Worm (Caenorhabditis elegans): Measurements from ENCODE around the gene lcmt-1.

The lcmt-1 gene

DNA sequence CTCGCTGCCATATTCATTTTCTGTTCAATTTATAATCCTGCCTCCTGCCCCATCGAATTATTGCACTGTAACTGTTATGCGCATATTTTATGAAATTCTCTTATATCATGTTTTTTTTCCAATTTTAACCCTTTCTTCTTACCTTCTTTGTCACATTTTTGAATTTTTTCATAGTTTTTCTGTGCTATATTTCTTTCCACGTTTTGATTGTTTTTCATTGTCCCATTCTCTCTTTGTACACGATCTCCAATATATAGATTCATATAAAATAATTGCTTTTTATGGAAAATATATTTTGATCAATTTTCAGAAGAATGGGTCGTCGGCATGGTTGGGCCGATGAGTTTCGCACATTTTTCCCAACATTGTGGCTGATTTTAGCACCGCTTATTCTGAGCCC lies 6.6 kb downstream of the lcmt-1 start, which contains the start of gene B0285.6:
Gene B0285.6, plus strand, starts transcription at position 301 of the 400 bp plus-strand sequence.
- no peak for TF ChIP-seq T22C8.4 (GFP tag; IDR thresholded peaks at IDR 0.05)
- no peak for TF ChIP-seq tab-1 (GFP tag; IDR thresholded peaks at IDR 0.05)
- no peak for TF ChIP-seq cog-1 (tag; optimal IDR thresholded peaks at IDR 0.05)
- TF ChIP-seq klf-2 (GFP tag; conservative IDR thresholded peaks at IDR 0.05), result no peak
- no peak for TF ChIP-seq ztf-29 (GFP tag; IDR thresholded peaks at IDR 0.05)
- no peak for TF ChIP-seq ref-1 (GFP tag; conservative IDR thresholded peaks at IDR 0.05)

DNA sequence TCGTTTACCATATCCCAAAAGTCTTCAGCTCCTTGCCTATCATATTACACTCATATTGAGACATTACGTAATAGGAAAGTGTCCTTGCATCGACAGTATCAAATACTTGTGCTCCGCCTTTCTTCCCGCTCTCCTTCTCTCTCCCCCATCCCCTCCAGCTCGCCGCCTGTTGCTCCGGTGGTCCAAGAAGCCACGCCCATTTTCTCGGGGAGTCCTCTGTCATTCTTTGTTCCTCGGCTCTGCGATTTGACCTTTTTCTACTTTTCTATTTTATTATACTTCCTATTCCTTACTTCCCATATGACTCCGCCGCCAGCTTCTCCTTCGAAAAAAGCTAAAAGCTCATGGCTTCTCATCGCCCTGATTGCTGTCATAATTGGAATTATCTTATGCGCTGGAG lies 13.1 kb downstream of the lcmt-1 start, which contains the start of gene mnp-1:
Gene mnp-1, plus strand, starts transcription at position 211 of the 400 bp plus-strand sequence.
- TF ChIP-seq flt-1 (GFP tag; IDR thresholded peaks at IDR 0.05), result 0 out of 2 replicates have a peak, but pooled peaks have one; percentile 44
- no peak for TF ChIP-seq T22C8.4 (GFP tag; IDR thresholded peaks at IDR 0.05)
- TF ChIP-seq klf-2 (GFP tag; conservative IDR thresholded peaks at IDR 0.05), result no peak
- TF ChIP-seq ztf-23 (GFP tag; IDR thresholded peaks at IDR 0.05), result no peak

DNA sequence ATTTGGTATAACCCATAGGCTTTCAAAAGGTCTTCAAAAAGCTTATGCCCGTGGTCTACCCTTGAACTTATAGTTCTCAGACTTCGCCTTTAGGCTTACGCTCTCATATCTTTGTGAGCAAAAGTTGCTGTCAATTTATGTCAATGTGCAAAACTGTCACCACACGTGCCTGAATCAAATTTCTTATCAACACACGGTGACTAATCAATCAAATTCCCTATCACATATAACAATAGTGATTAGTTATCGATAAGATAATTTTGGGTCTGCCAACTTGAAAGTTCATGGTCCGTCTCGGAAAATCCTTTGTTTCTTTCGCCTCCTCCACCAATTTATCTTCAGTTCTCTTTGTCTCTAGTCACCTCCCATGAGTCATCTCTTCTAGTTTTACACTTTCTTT lies 14.2 kb downstream of the lcmt-1 start:
- TF ChIP-seq flt-1 (GFP tag; IDR thresholded peaks at IDR 0.05) (no peak), klf-2 (GFP tag; conservative IDR thresholded peaks at IDR 0.05) (no peak), ztf-23 (GFP tag; IDR thresholded peaks at IDR 0.05) (no peak), cog-1 (tag; optimal IDR thresholded peaks at IDR 0.05) (no peak), med-1 (GFP tag; optimal IDR thresholded peaks at IDR 0.05; ENCODE audit: insufficient read depth) (no peak)

DNA sequence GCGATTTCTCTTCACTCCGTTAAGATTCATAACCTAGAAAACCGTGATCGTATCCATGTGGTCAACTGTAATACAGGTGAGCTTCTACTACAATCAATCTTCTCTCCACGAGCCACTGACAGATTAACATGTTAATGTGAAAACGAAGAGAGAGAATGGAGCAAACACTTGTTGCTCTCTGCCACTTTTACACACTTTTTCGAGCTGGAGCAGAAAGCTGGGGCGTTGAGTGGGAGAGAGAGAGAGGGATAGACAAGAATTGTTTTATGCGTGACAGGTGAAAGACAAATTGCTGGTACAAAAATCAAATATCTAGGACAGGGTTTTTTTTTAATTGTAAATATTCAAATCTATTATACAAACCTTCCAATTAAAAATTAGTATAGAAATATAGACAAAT lies 15.1 kb downstream of the lcmt-1 start:
- TF ChIP-seq T22C8.4 (GFP tag; IDR thresholded peaks at IDR 0.05) (no peak), flt-1 (GFP tag; IDR thresholded peaks at IDR 0.05) (no peak), ztf-29 (GFP tag; IDR thresholded peaks at IDR 0.05) (no peak), med-1 (GFP tag; optimal IDR thresholded peaks at IDR 0.05; ENCODE audit: insufficient read depth) (no peak), tab-1 (GFP tag; IDR thresholded peaks at IDR 0.05) (no peak), cog-1 (tag; optimal IDR thresholded peaks at IDR 0.05) (no peak), ztf-23 (GFP tag; IDR thresholded peaks at IDR 0.05) (no peak), klf-2 (GFP tag; conservative IDR thresholded peaks at IDR 0.05) (no peak), ref-1 (GFP tag; conservative IDR thresholded peaks at IDR 0.05) (no peak)

DNA sequence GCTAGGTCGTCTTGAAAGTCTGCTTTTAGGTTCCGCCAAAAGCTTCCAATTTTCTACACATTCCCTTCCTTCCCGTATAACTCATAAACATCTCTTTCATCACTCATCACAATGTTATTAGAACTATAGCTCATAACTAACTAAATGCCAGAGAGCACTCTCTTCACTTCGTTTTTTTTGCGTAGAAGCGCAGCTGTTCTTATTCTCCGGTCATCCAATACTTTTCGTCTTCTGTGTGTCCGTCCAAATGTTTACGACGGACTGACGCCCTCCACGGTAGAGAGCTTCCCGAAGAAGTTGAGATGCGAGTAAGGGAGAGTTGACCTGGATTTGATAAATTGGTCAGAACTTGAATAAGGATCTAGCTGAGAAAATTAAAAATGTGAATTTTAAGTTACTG lies 16.0 kb downstream of the lcmt-1 start:
- TF ChIP-seq ref-1 (GFP tag; conservative IDR thresholded peaks at IDR 0.05), result no peak
- TF ChIP-seq med-1 (GFP tag; optimal IDR thresholded peaks at IDR 0.05; ENCODE audit: insufficient read depth), result no peak
- no peak for TF ChIP-seq cog-1 (tag; optimal IDR thresholded peaks at IDR 0.05)
- no peak for TF ChIP-seq ztf-23 (GFP tag; IDR thresholded peaks at IDR 0.05)
- no peak for TF ChIP-seq T22C8.4 (GFP tag; IDR thresholded peaks at IDR 0.05)
- TF ChIP-seq flt-1 (GFP tag; IDR thresholded peaks at IDR 0.05), result no peak
- TF ChIP-seq ztf-29 (GFP tag; IDR thresholded peaks at IDR 0.05), result no peak
- TF ChIP-seq tab-1 (GFP tag; IDR thresholded peaks at IDR 0.05), result no peak
- no peak for TF ChIP-seq klf-2 (GFP tag; conservative IDR thresholded peaks at IDR 0.05)

DNA sequence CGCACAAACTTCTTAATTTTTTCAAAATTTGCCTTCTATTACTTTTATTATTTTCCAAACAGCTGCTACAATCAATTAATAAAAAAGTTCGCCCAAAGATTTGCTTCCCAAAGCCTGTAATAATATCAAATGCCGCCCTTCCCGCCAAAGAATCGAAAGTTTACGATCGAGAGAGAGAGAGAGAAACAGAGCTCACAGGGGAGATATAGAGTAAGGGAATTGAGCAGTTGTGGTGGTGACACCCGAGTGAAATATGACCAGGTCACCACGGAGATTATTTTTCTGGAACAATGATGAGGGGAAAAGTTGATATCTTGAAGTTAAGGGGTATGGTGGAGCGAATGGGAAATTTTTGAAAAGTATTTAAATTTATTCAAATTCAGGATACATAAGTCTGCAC lies 16.7 kb downstream of the lcmt-1 start:
- TF ChIP-seq klf-2 (GFP tag; conservative IDR thresholded peaks at IDR 0.05), result no peak
- no peak for TF ChIP-seq flt-1 (GFP tag; IDR thresholded peaks at IDR 0.05)
- no peak for TF ChIP-seq ztf-23 (GFP tag; IDR thresholded peaks at IDR 0.05)
- TF ChIP-seq cog-1 (tag; optimal IDR thresholded peaks at IDR 0.05), result no peak

DNA sequence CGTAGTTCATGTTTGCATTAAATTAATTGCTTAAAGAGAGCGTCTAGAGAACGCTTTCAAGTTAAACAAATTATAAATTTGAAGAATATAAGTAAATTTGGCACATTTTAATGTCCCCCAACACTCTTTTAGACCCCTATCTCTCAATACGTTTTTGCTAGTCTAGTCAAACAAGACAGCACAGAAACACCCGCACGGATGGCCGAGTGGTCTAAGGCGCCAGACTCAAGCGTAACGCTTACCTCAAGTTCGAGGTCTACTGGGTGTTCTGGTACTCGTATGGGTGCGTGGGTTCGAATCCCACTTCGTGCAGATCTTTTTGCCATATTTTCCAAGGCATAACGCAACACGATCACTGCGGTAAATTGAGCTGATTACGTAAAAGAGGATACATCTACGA lies 19.1 kb downstream of the lcmt-1 start:
- 0 out of 2 replicates have a peak, but pooled peaks have one; percentile 6 for TF ChIP-seq flt-1 (GFP tag; IDR thresholded peaks at IDR 0.05)
- TF ChIP-seq ref-1 (GFP tag; conservative IDR thresholded peaks at IDR 0.05), result no peak

DNA sequence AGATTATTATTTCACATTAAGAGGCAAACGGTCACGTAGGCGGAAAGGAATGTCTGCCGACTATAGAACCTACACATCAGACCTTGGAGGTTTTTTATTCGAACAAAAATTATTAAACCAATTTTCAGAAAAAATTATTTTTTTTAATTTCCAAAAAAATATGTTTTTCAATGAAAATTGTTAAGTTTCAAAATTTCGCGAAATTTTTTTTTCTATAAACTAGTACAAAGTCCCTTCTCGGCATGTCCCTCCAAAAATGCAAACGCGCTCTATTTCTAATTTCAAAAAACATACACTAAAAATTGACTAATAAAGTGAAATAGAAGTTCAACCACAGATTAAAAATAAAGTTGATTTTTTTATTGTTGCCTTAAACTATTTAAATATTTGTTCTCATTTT lies 21.7 kb downstream of the lcmt-1 start, which contains the start of gene ckb-1:
Gene ckb-1, plus strand, starts transcription at position 301 of the 400 bp plus-strand sequence.
- TF ChIP-seq cog-1 (tag; optimal IDR thresholded peaks at IDR 0.05) (no peak), med-1 (GFP tag; optimal IDR thresholded peaks at IDR 0.05; ENCODE audit: insufficient read depth) (no peak), ztf-23 (GFP tag; IDR thresholded peaks at IDR 0.05) (no peak), klf-2 (GFP tag; conservative IDR thresholded peaks at IDR 0.05) (no peak), flt-1 (GFP tag; IDR thresholded peaks at IDR 0.05) (no peak), tab-1 (GFP tag; IDR thresholded peaks at IDR 0.05) (no peak), ztf-29 (GFP tag; IDR thresholded peaks at IDR 0.05) (no peak)

DNA sequence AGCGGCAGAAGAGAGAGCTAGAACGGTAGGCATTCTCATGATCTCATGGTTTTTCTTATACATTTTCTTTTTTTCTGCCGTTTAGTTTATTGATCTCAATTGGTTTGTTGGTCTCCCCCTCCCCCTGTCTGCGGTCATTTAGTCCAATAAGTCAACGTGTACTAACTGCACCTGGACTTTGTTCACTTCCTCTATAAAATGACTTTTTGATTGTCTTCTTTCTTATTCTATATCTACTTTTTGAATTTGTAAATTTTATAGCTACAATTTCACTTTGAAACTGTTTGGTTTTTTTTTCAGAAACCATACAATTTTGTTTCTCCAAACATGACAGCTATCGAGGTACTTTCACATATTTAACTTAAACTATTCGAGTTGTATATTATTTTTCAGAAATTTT lies 24.4 kb downstream of the lcmt-1 start, which contains the start of gene ckb-2:
Gene ckb-2, plus strand, starts transcription at position 301 of the 400 bp plus-strand sequence.
- no peak for TF ChIP-seq T22C8.4 (GFP tag; IDR thresholded peaks at IDR 0.05)
- no peak for TF ChIP-seq ztf-23 (GFP tag; IDR thresholded peaks at IDR 0.05)
- no peak for TF ChIP-seq med-1 (GFP tag; optimal IDR thresholded peaks at IDR 0.05; ENCODE audit: insufficient read depth)
- TF ChIP-seq klf-2 (GFP tag; conservative IDR thresholded peaks at IDR 0.05), result no peak
- no peak for TF ChIP-seq flt-1 (GFP tag; IDR thresholded peaks at IDR 0.05)
- no peak for TF ChIP-seq cog-1 (tag; optimal IDR thresholded peaks at IDR 0.05)
- TF ChIP-seq tab-1 (GFP tag; IDR thresholded peaks at IDR 0.05), result no peak
- TF ChIP-seq ztf-29 (GFP tag; IDR thresholded peaks at IDR 0.05), result no peak
- TF ChIP-seq ref-1 (GFP tag; conservative IDR thresholded peaks at IDR 0.05), result no peak

DNA sequence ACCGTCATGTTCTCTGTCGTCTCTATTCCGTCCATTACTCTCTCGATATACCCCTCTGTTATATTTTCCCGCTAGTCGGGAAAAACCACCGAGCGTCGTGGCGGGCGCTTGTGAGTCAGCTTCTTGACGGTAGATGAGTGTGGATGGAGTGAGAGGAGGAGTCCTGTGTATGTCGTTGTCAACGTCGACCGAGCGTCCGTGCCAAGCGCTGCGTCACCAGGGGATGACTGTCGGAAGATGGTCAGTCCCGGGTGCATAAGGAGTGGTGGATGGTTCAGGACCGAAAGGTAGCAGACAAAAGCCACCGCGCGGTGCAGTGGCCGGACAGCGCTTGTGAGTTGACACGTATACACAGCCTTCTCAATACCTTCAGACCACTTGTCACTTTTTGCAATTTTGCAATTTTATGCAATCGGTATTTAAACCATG lies 26.1 kb downstream of the lcmt-1 start:
- TF ChIP-seq ztf-29 (GFP tag; IDR thresholded peaks at IDR 0.05) (0 out of 2 replicates have a peak, but pooled peaks have one; percentile 56), flt-1 (GFP tag; IDR thresholded peaks at IDR 0.05) (peak; percentile 93), ref-1 (GFP tag; conservative IDR thresholded peaks at IDR 0.05) (peak; percentile 63), cog-1 (tag; optimal IDR thresholded peaks at IDR 0.05) (peak; percentile 27), tab-1 (GFP tag; IDR thresholded peaks at IDR 0.05) (peak; percentile 87), ztf-23 (GFP tag; IDR thresholded peaks at IDR 0.05) (peak; percentile 85), T22C8.4 (GFP tag; IDR thresholded peaks at IDR 0.05) (peak; percentile 66; the same call in 1 of the 2 replicates), klf-2 (GFP tag; conservative IDR thresholded peaks at IDR 0.05) (0 out of 2 replicates have a peak, but pooled peaks have one; percentile 62)

DNA sequence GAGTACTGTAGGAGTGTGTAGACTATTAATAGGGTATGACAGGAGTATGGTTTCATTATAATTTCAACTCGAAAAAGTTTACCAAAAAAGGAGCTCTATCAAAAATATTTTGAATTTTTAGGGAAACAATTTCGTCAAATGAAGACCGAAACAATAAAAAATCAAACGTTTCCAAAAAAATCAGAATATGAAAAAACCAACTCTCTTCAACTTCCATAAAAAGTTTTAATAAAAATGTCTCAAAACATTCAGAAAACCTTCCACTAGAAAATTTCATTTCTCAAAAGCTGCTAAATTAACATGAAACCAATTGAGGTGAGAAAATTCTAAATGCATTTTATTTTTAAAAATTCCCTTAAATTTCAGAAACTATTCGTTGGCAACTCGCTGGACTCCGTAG lies 27.3 kb downstream of the lcmt-1 start, which contains the start of gene ckb-3:
Gene ckb-3, plus strand, starts transcription at position 301 of the 400 bp plus-strand sequence.
- TF ChIP-seq med-1 (GFP tag; optimal IDR thresholded peaks at IDR 0.05; ENCODE audit: insufficient read depth) (no peak), ref-1 (GFP tag; conservative IDR thresholded peaks at IDR 0.05) (no peak), ztf-23 (GFP tag; IDR thresholded peaks at IDR 0.05) (no peak), T22C8.4 (GFP tag; IDR thresholded peaks at IDR 0.05) (no peak), ztf-29 (GFP tag; IDR thresholded peaks at IDR 0.05) (no peak), tab-1 (GFP tag; IDR thresholded peaks at IDR 0.05) (no peak), flt-1 (GFP tag; IDR thresholded peaks at IDR 0.05) (no peak), cog-1 (tag; optimal IDR thresholded peaks at IDR 0.05) (no peak), klf-2 (GFP tag; conservative IDR thresholded peaks at IDR 0.05) (no peak)

Measured in whole organism, midembryonic.